Worm (Caenorhabditis elegans) whole organism, L1 larva: ENCODE results near the gene ZK643.5.

ENCODE experiments used
- C34B4.2 ChIP-seq: sonication (generic microtip); optimal IDR thresholded peaks from 2 replicates; lab custom pipeline; 2017; ENCODE audit warnings: mild to moderate bottlenecking, missing genetic modification characterization, missing compliant biosample characterization
- F16B12.6 ChIP-seq: fragments of 150-350 bp; optimal IDR thresholded peaks from 2 replicates; lab custom pipeline; 2014; ENCODE audit warnings: missing biosample characterization, missing genetic modification characterization
- aha-1 ChIP-seq: fragments of 150-350 bp; optimal IDR thresholded peaks from 2 replicates; lab custom pipeline; 2014; ENCODE audit warnings: missing biosample characterization, missing genetic modification characterization
- alr-1 ChIP-seq: fragments of 200-800 bp; sonication (Bioruptor generic); optimal IDR thresholded peaks from 2 replicates; lab custom pipeline; 2018; ENCODE audit warnings: borderline replicate concordance, mild to moderate bottlenecking, missing genetic modification characterization, missing compliant biosample characterization
- aly-2 ChIP-seq: fragments of 150-350 bp; optimal IDR thresholded peaks from 2 replicates; lab custom pipeline; 2014; ENCODE audit warnings: missing biosample characterization, missing genetic modification characterization
- ama-1 ChIP-seq: fragments of 150-350 bp; optimal IDR thresholded peaks from 2 replicates; lab custom pipeline; 2014
- blmp-1 ChIP-seq: fragments of 150-350 bp; optimal IDR thresholded peaks from 2 replicates; lab custom pipeline; 2014; ENCODE audit warnings: missing biosample characterization, missing genetic modification characterization
- ceh-63 ChIP-seq: fragments of 200-800 bp; sonication (Bioruptor generic); optimal IDR thresholded peaks from 2 replicates; lab custom pipeline; 2018; ENCODE audit warnings: mild to moderate bottlenecking, missing genetic modification characterization, missing compliant biosample characterization
- ceh-8 ChIP-seq: fragments of 200-800 bp; sonication (Bioruptor generic); optimal IDR thresholded peaks from 2 replicates; lab custom pipeline; 2018; ENCODE audit warnings: mild to moderate bottlenecking, missing genetic modification characterization, moderate library complexity, missing compliant biosample characterization
- ceh-88 ChIP-seq: fragments of 200-800 bp; sonication (Bioruptor generic); IDR thresholded peaks from 2 replicates; pipeline ENCODE4 v1.3.6; 2022; ENCODE audit warnings: missing genetic modification characterization, missing compliant biosample characterization
- dpl-1 ChIP-seq, 3 experiments: fragments of 150-350 bp in 2 of 3; sonication (generic microtip) in 1 of 3; optimal IDR thresholded peaks; 2 replicates each; lab custom pipeline; 2014 to 2017; ENCODE audit warnings: missing biosample characterization in 3 of 3, missing genetic modification characterization in 3 of 3, missing genetic modification reagents in 3 of 3
- dsc-1 ChIP-seq: sonication (generic microtip); optimal IDR thresholded peaks from 2 replicates; lab custom pipeline; 2016; ENCODE audit warnings: mild to moderate bottlenecking, missing genetic modification characterization, missing compliant biosample characterization
- efl-1 ChIP-seq, 4 experiments: fragments of 150-350 bp; optimal IDR thresholded peaks in 3 of 4; peaks in 1 of 4; 1 replicate in 1 of 4; 2 replicates in 3 of 4; lab custom pipeline; 2014; ENCODE audit warnings: missing biosample characterization in 2 of 4, missing genetic modification characterization in 2 of 4, missing genetic modification reagents in 2 of 4
- elt-3 ChIP-seq, 6 experiments: fragments of 150-350 bp in 1 of 6; sonication (generic microtip); optimal IDR thresholded peaks; 2 replicates each; lab custom pipeline; 2017 to 2018; ENCODE audit warnings: missing biosample characterization in 6 of 6, missing genetic modification characterization in 6 of 6, inconsistent platforms in 1 of 6
- ets-5 ChIP-seq: fragments of 200-800 bp; sonication (Bioruptor generic); IDR thresholded peaks from 2 replicates; pipeline ENCODE4 v1.3.6; 2022; ENCODE audit warnings: missing genetic modification characterization, missing compliant biosample characterization
- fkh-10 ChIP-seq: sonication (generic microtip); optimal IDR thresholded peaks from 2 replicates; lab custom pipeline; 2017; ENCODE audit warnings: missing biosample characterization, missing genetic modification reagents, missing genetic modification characterization
- grh-1 ChIP-seq: fragments of 200-800 bp; sonication (Bioruptor generic); IDR thresholded peaks from 2 replicates; pipeline ENCODE4 v1.3.6; 2022; ENCODE audit warnings: missing genetic modification reagents, missing genetic modification characterization, missing compliant biosample characterization
- hlh-4 ChIP-seq: sonication (generic microtip); optimal IDR thresholded peaks from 2 replicates; lab custom pipeline; 2016; ENCODE audit warnings: mild to moderate bottlenecking, missing genetic modification characterization, missing compliant biosample characterization
- hpl-2 ChIP-seq: fragments of 150-350 bp; optimal IDR thresholded peaks from 2 replicates; lab custom pipeline; 2014; ENCODE audit warnings: missing biosample characterization, missing genetic modification reagents, missing genetic modification characterization
- isw-1 ChIP-seq: fragments of 200-800 bp; sonication (Bioruptor generic); IDR thresholded peaks from 2 replicates; pipeline ENCODE4 v1.3.6; 2022; ENCODE audit warnings: missing genetic modification characterization, missing compliant biosample characterization
- jun-1 ChIP-seq: fragments of 150-350 bp; optimal IDR thresholded peaks from 2 replicates; lab custom pipeline; 2014; ENCODE audit warnings: missing biosample characterization, missing genetic modification reagents, missing genetic modification characterization
- lin-14 ChIP-seq: fragments of 200-800 bp; sonication (Bioruptor generic); optimal IDR thresholded peaks from 2 replicates; lab custom pipeline; 2018; ENCODE audit warnings: mild to moderate bottlenecking, missing genetic modification characterization, moderate library complexity, missing compliant biosample characterization
- lin-15B ChIP-seq: fragments of 150-350 bp; sonication (generic microtip); optimal IDR thresholded peaks from 3 replicates; lab custom pipeline; 2014; ENCODE audit warnings: missing biosample characterization, missing genetic modification characterization
- lir-3 ChIP-seq: sonication (generic microtip); optimal IDR thresholded peaks from 2 replicates; lab custom pipeline; 2016; ENCODE audit warnings: mild to moderate bottlenecking, missing genetic modification characterization, moderate library complexity, missing compliant biosample characterization; ENCODE audit not compliant: poor library complexity
- lsy-2 ChIP-seq, 2 experiments: fragments of 150-350 bp; optimal IDR thresholded peaks; 2 replicates each; lab custom pipeline; 2014; ENCODE audit warnings: missing biosample characterization in 2 of 2, missing genetic modification characterization in 2 of 2
- mep-1 ChIP-seq: fragments of 150-350 bp; optimal IDR thresholded peaks from 2 replicates; lab custom pipeline; 2014; ENCODE audit warnings: missing biosample characterization, missing genetic modification characterization
- nhr-12 ChIP-seq: sonication (generic microtip); optimal IDR thresholded peaks from 2 replicates; lab custom pipeline; 2017; ENCODE audit warnings: missing biosample characterization, missing genetic modification characterization
- nhr-19 ChIP-seq: fragments of 200-800 bp; sonication (Bioruptor generic); conservative IDR thresholded peaks from 2 replicates; pipeline ENCODE4 v1.3.6; 2022; ENCODE audit warnings: missing genetic modification characterization, missing compliant biosample characterization
- nhr-237 ChIP-seq: fragments of 150-350 bp; optimal IDR thresholded peaks from 2 replicates; lab custom pipeline; 2014; ENCODE audit warnings: missing biosample characterization, missing genetic modification characterization
- nhr-28 ChIP-seq: fragments of 150-350 bp; optimal IDR thresholded peaks from 2 replicates; lab custom pipeline; 2014; ENCODE audit warnings: missing biosample characterization, missing genetic modification characterization
- nhr-47 ChIP-seq: sonication (generic microtip); optimal IDR thresholded peaks from 2 replicates; lab custom pipeline; 2016; ENCODE audit warnings: mild to moderate bottlenecking, missing genetic modification characterization, moderate library complexity, missing compliant biosample characterization
- nhr-71 ChIP-seq: sonication (generic microtip); optimal IDR thresholded peaks from 2 replicates; lab custom pipeline; 2016; ENCODE audit warnings: mild to moderate bottlenecking, missing genetic modification characterization, moderate library complexity, missing compliant biosample characterization
- nhr-76 ChIP-seq: sonication (generic microtip); optimal IDR thresholded peaks from 2 replicates; lab custom pipeline; 2017; ENCODE audit warnings: missing biosample characterization, missing genetic modification characterization
- nhr-77 ChIP-seq: fragments of 150-350 bp; optimal IDR thresholded peaks from 2 replicates; lab custom pipeline; 2014; ENCODE audit warnings: missing biosample characterization, missing genetic modification characterization
- nhr-85 ChIP-seq: sonication (generic microtip); peaks from one replicate; lab custom pipeline; 2016; ENCODE audit warnings: missing genetic modification characterization, inconsistent platforms, missing compliant biosample characterization
- pax-3 ChIP-seq: fragments of 200-800 bp; sonication (Bioruptor generic); optimal IDR thresholded peaks from 2 replicates; lab custom pipeline; 2018; ENCODE audit warnings: mild to moderate bottlenecking, missing genetic modification characterization, moderate library complexity, missing compliant biosample characterization
- pqm-1 ChIP-seq: sonication (generic microtip); optimal IDR thresholded peaks from 3 replicates; lab custom pipeline; 2017; ENCODE audit warnings: missing biosample characterization, missing genetic modification characterization
- rnt-1 ChIP-seq: sonication (generic microtip); optimal IDR thresholded peaks from 2 replicates; lab custom pipeline; 2016; ENCODE audit warnings: mild to moderate bottlenecking, missing genetic modification characterization, moderate library complexity, missing compliant biosample characterization
- skn-1 ChIP-seq: fragments of 150-350 bp; optimal IDR thresholded peaks from 2 replicates; lab custom pipeline; 2014; ENCODE audit warnings: missing biosample characterization, missing genetic modification characterization
- snpc-4 ChIP-seq: fragments of 150-350 bp; optimal IDR thresholded peaks from 2 replicates; lab custom pipeline; 2014; ENCODE audit warnings: missing biosample characterization, missing genetic modification characterization
- sox-4 ChIP-seq: sonication (generic microtip); optimal IDR thresholded peaks from 2 replicates; lab custom pipeline; 2016; ENCODE audit warnings: missing genetic modification characterization, missing compliant biosample characterization
- sup-37 ChIP-seq: fragments of 200-800 bp; sonication (Bioruptor generic); optimal IDR thresholded peaks from 2 replicates; lab custom pipeline; 2018; ENCODE audit warnings: mild to moderate bottlenecking, missing genetic modification characterization, missing compliant biosample characterization
- swsn-7 ChIP-seq: sonication (generic microtip); optimal IDR thresholded peaks from 2 replicates; lab custom pipeline; 2016; ENCODE audit warnings: missing genetic modification characterization, missing compliant biosample characterization
- tbx-2 ChIP-seq: sonication (generic microtip); optimal IDR thresholded peaks from 2 replicates; lab custom pipeline; 2016; ENCODE audit warnings: missing genetic modification characterization, missing compliant biosample characterization
- tlp-1 ChIP-seq: fragments of 150-350 bp; optimal IDR thresholded peaks from 2 replicates; lab custom pipeline; 2014; ENCODE audit warnings: missing biosample characterization, missing genetic modification characterization
- unc-130 ChIP-seq: fragments of 150-350 bp; optimal IDR thresholded peaks from 2 replicates; lab custom pipeline; 2017; ENCODE audit warnings: missing biosample characterization, missing genetic modification characterization, inconsistent platforms
- unc-86 ChIP-seq: sonication (generic microtip); optimal IDR thresholded peaks from 2 replicates; lab custom pipeline; 2016; ENCODE audit warnings: missing genetic modification characterization, missing compliant biosample characterization
- vab-15 ChIP-seq: sonication (generic microtip); optimal IDR thresholded peaks from 2 replicates; lab custom pipeline; 2017; ENCODE audit warnings: missing genotype, mild to moderate bottlenecking, missing genetic modification characterization, missing compliant biosample characterization
- xbp-1 ChIP-seq: sonication (generic microtip); optimal IDR thresholded peaks from 2 replicates; lab custom pipeline; 2016; ENCODE audit warnings: missing genetic modification characterization, missing compliant biosample characterization
- zip-4 ChIP-seq: fragments of 200-800 bp; sonication (Bioruptor generic); optimal IDR thresholded peaks from 2 replicates; lab custom pipeline; 2018; ENCODE audit warnings: mild to moderate bottlenecking, missing genetic modification characterization, moderate library complexity, missing compliant biosample characterization
- ztf-4 ChIP-seq: fragments of 150-350 bp; optimal IDR thresholded peaks from 2 replicates; lab custom pipeline; 2014; ENCODE audit warnings: missing biosample characterization, missing genetic modification characterization

ZK643.5 gene

ce11 chrIII:8944357-8944756 lies 11.6 kb downstream of the ZK643.5 start, which contains the start of gene dhrr-1:
dhrr-1 (plus strand) TSS chrIII:8944657.
- no peak for TF ChIP-seq efl-1 (optimal IDR thresholded peaks at IDR 0.05; lab: Kevin White, UChicago)
- TF ChIP-seq efl-1 (GFP tag; optimal IDR thresholded peaks at IDR 0.05 in 1 of 2; lab: Kevin White, UChicago), result peak in 1 of 2 experiments; percentile 84
- no peak for TF ChIP-seq dsc-1
- TF ChIP-seq, all 84 proteins: peak for 1

ce11 chrIII:8937571-8937970 lies 18.4 kb downstream of the ZK643.5 start:
- TF ChIP-seq unc-86 (peak; percentile 61), nhr-85 (tag; lab: Kevin White, UChicago) (peak; percentile 7), aha-1 (no peak), mep-1 (tag; lab: Kevin White, UChicago) (peak; percentile 83), xbp-1 (tag; lab: Kevin White, UChicago) (peak; percentile 73), tlp-1 (tag; lab: Kevin White, UChicago) (no peak), efl-1 (optimal IDR thresholded peaks at IDR 0.05; lab: Kevin White, UChicago) (peak; percentile 55 to 71), efl-1 (GFP tag; optimal IDR thresholded peaks at IDR 0.05 in 1 of 2; lab: Kevin White, UChicago) (peak; percentile 47 to 97), pax-3 (tag; lab: Kevin White, UChicago) (peak; percentile 33), sup-37 (GFP tag; lab: Kevin White, UChicago) (no peak), rnt-1 (tag; lab: Kevin White, UChicago) (peak; percentile 86), lin-14 (GFP tag; lab: Kevin White, UChicago) (peak; percentile 77), nhr-76 (tag; lab: Kevin White, UChicago) (no peak), skn-1 (tag; lab: Kevin White, UChicago) (peak; percentile 72), aly-2 (tag; lab: Kevin White, UChicago) (peak; percentile 27), sox-4 (peak; percentile 34), lin-15B (tag; lab: Kevin White, UChicago) (no peak), nhr-28 (no peak), elt-3 (tag; optimal IDR thresholded peaks at IDR 0.05; lab: Kevin White, UChicago) (peak in 2 of 6 experiments; percentile 4 to 11), nhr-19 (GFP tag; lab: Robert Waterston, UW) (peak; percentile 76), nhr-237 (tag; lab: Kevin White, UChicago) (peak; percentile 18), nhr-71 (tag; lab: Kevin White, UChicago) (peak; percentile 83), dsc-1 (peak; percentile 65), hpl-2 (GFP tag; lab: Kevin White, UChicago) (no peak), dpl-1 (GFP tag; optimal IDR thresholded peaks at IDR 0.05; lab: Kevin White, UChicago) (peak; percentile 38 to 68 (median 60)), nhr-77 (peak; percentile 54), ceh-88 (peak; percentile 32; the same call in 1 of the 2 replicates), isw-1 (peak; percentile 35), nhr-12 (tag; lab: Kevin White, UChicago) (no peak), alr-1 (tag; lab: Kevin White, UChicago) (no peak), snpc-4 (tag; lab: Kevin White, UChicago) (peak; percentile 52), lsy-2 (tag; optimal IDR thresholded peaks at IDR 0.05; lab: Kevin White, UChicago) (peak; percentile 72 to 85), lir-3 (tag; lab: Kevin White, UChicago) (peak; percentile 49), C34B4.2 (tag; lab: Kevin White, UChicago) (no peak), zip-4 (GFP tag; lab: Kevin White, UChicago) (no peak), nhr-47 (tag; lab: Kevin White, UChicago) (peak; percentile 83), hlh-4 (tag; lab: Kevin White, UChicago) (no peak), ama-1 (lab: Kevin White, UChicago) (no peak), ceh-8 (GFP tag; lab: Kevin White, UChicago) (peak; percentile 9), blmp-1 (peak; percentile 12), swsn-7 (tag; lab: Kevin White, UChicago) (peak; percentile 76), grh-1 (GFP tag; lab: Robert Waterston, UW) (no peak), vab-15 (tag; lab: Kevin White, UChicago) (no peak), tbx-2 (peak; percentile 73), fkh-10 (no peak), ceh-63 (GFP tag; lab: Kevin White, UChicago) (no peak), F16B12.6 (tag; lab: Kevin White, UChicago) (peak; percentile 38), ets-5 (no peak), pqm-1 (tag; lab: Kevin White, UChicago) (no peak), jun-1 (tag; lab: Kevin White, UChicago) (peak; percentile 36), unc-130 (peak; percentile 32), ztf-4 (tag; lab: Kevin White, UChicago) (peak; percentile 38)
